Fruit fly (Drosophila melanogaster): ENCODE measurements around the gene CG17764.

CG17764 gene

DNA sequence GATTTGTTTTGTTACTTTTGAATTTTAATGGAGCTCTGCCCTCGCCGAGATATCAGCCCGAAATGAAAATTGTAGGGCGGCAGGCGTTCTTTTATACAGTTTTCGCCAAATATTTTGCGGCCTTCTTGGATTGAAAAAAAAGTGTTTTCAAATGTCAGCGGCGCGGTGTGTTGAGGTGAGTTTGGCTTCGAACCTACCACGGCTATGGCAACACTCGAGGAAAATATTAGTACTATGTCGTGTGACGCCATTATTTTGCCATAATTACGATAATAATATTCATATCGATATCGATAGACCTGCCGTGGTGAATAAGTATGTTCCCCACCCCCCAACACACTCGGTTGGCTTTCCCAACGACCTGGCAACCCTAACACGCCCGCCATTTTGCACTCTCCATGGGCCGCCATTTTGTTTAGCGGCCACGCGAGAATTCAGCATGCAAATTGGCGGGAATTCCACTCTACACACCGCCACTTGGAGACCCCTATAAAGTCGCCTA lies 4.7 kb upstream of the CG17764 start, which contains the start of the genes TrxT and dhd (continued):
- TF ChIP-seq Met (GFP tag; optimal IDR thresholded peaks at IDR 0.05), result no peak
- TF ChIP-seq CG6792 (GFP tag; optimal IDR thresholded peaks at IDR 0.05), result peak; percentile 10
- TF ChIP-seq CG6276 (GFP tag; optimal IDR thresholded peaks at IDR 0.05), result no peak
- TF ChIP-seq topi (GFP tag; optimal IDR thresholded peaks at IDR 0.05), result no peak
- no peak for TF ChIP-seq CG16779 (tag; optimal IDR thresholded peaks at IDR 0.05)
- peak in 1 of 2 experiments; percentile 29 for TF ChIP-seq salr (GFP tag; optimal IDR thresholded peaks at IDR 0.05)
- peak; percentile 95 for TF ChIP-seq CG3032 (tag; optimal IDR thresholded peaks at IDR 0.05)
- no peak for TF ChIP-seq Hr4 (GFP tag; optimal IDR thresholded peaks at IDR 0.05)
- no peak for TF ChIP-seq net (GFP tag; optimal IDR thresholded peaks at IDR 0.05)
- TF ChIP-seq CG8632 (GFP tag; optimal IDR thresholded peaks at IDR 0.05), result no peak
- TF ChIP-seq lz (GFP tag; optimal IDR thresholded peaks at IDR 0.05), result no peak
- no peak for TF ChIP-seq dac (GFP tag; optimal IDR thresholded peaks at IDR 0.05)
- TF ChIP-seq OdsH (GFP tag; optimal IDR thresholded peaks at IDR 0.05), result no peak
- no peak for TF ChIP-seq achi (GFP tag; optimal IDR thresholded peaks at IDR 0.05)
- no peak for TF ChIP-seq spab (GFP tag; optimal IDR thresholded peaks at IDR 0.05)
- TF ChIP-seq CG6163 (GFP tag; IDR thresholded peaks at IDR 0.05), result peak; percentile 67
- no peak for TF ChIP-seq Eip93F (GFP tag; optimal IDR thresholded peaks at IDR 0.05)
- no peak for TF ChIP-seq CG9139 (GFP tag; optimal IDR thresholded peaks at IDR 0.05)
- TF ChIP-seq Sox102F (GFP tag; optimal IDR thresholded peaks at IDR 0.05), result no peak
- no peak for TF ChIP-seq CG7368 (GFP tag; optimal IDR thresholded peaks at IDR 0.05)
- no peak for TF ChIP-seq CG8319 (GFP tag; optimal IDR thresholded peaks at IDR 0.05)
- peak; percentile 21 for TF ChIP-seq Ets96B (tag; optimal IDR thresholded peaks at IDR 0.05)
- peak; percentile 22; the same call in 1 of the 2 replicates for TF ChIP-seq CG11294 (GFP tag; IDR thresholded peaks at IDR 0.05)
- TF ChIP-seq dsx (GFP tag; optimal IDR thresholded peaks at IDR 0.05; ENCODE audit: poor library complexity, severe bottlenecking), result no peak
- no peak for TF ChIP-seq CG10631 (GFP tag; optimal IDR thresholded peaks at IDR 0.05)
- TF ChIP-seq fkh (GFP tag; optimal IDR thresholded peaks at IDR 0.05), result no peak
- TF ChIP-seq Ets21C (GFP tag; optimal IDR thresholded peaks at IDR 0.05), result no peak

dm6 chrX:5308963-5309362 lies 1.7 kb upstream of the CG17764 start, which contains the start of the genes Cdk7 and snf:
Cdk7 (minus strand) TSS chrX:5308983.
snf (plus strand) TSS chrX:5309242.
- TF ChIP-seq CG3919 (GFP tag; optimal IDR thresholded peaks at IDR 0.05), result peak; percentile 25
- TF ChIP-seq CG32006 (GFP tag; optimal IDR thresholded peaks at IDR 0.05), result no peak
- TF ChIP-seq CG31627 (GFP tag; optimal IDR thresholded peaks at IDR 0.05), result peak; percentile 44
- no peak for TF ChIP-seq Sox102F (GFP tag; optimal IDR thresholded peaks at IDR 0.05)
- no peak for TF ChIP-seq CG3032 (tag; optimal IDR thresholded peaks at IDR 0.05)
- peak; percentile 42 for TF ChIP-seq lz (GFP tag; optimal IDR thresholded peaks at IDR 0.05)
- peak; percentile 16 for TF ChIP-seq acj6 (GFP tag; optimal IDR thresholded peaks at IDR 0.05)
- TF ChIP-seq CG6792 (GFP tag; optimal IDR thresholded peaks at IDR 0.05), result peak; percentile 0
- TF ChIP-seq CG9139 (GFP tag; optimal IDR thresholded peaks at IDR 0.05), result no peak
- no peak for TF ChIP-seq Ets96B (tag; optimal IDR thresholded peaks at IDR 0.05)
- peak; percentile 13 for TF ChIP-seq achi (GFP tag; optimal IDR thresholded peaks at IDR 0.05)
- peak; percentile 20 for TF ChIP-seq Eip78C (GFP tag)
- no peak for TF ChIP-seq salr (GFP tag; optimal IDR thresholded peaks at IDR 0.05)
- TF ChIP-seq dac (GFP tag; optimal IDR thresholded peaks at IDR 0.05), result no peak
- peak; percentile 42 for TF ChIP-seq esn (GFP tag; optimal IDR thresholded peaks at IDR 0.05)
- TF ChIP-seq cyc (GFP tag; optimal IDR thresholded peaks at IDR 0.05), result peak; percentile 27
- TF ChIP-seq pdm3 (GFP tag; optimal IDR thresholded peaks at IDR 0.05), result no peak
- TF ChIP-seq net (GFP tag; optimal IDR thresholded peaks at IDR 0.05), result no peak
- no peak for TF ChIP-seq topi (GFP tag; optimal IDR thresholded peaks at IDR 0.05)
- no peak for TF ChIP-seq Smox (GFP tag; optimal IDR thresholded peaks at IDR 0.05)
- no peak for TF ChIP-seq Hr38 (GFP tag; optimal IDR thresholded peaks at IDR 0.05)
- peak; percentile 27 for TF ChIP-seq CG10631 (GFP tag; optimal IDR thresholded peaks at IDR 0.05)
- TF ChIP-seq Met (GFP tag; optimal IDR thresholded peaks at IDR 0.05), result no peak
- no peak for TF ChIP-seq CG10669 (GFP tag; optimal IDR thresholded peaks at IDR 0.05)

- TF ChIP-seq Ets21C (GFP tag; optimal IDR thresholded peaks at IDR 0.05), result no peak
- no peak for TF ChIP-seq dsx (GFP tag; optimal IDR thresholded peaks at IDR 0.05; ENCODE audit: poor library complexity, severe bottlenecking)
- no peak for TF ChIP-seq CG9139 (GFP tag; optimal IDR thresholded peaks at IDR 0.05)
- TF ChIP-seq CG15336 (GFP tag; IDR thresholded peaks at IDR 0.05), result no peak
- no peak for TF ChIP-seq OdsH (GFP tag; optimal IDR thresholded peaks at IDR 0.05)
- no peak for TF ChIP-seq esn (GFP tag; optimal IDR thresholded peaks at IDR 0.05)
- TF ChIP-seq acj6 (GFP tag; optimal IDR thresholded peaks at IDR 0.05), result no peak
- TF ChIP-seq Smox (GFP tag; optimal IDR thresholded peaks at IDR 0.05), result no peak
- no peak for TF ChIP-seq CG6808 (GFP tag; optimal IDR thresholded peaks at IDR 0.05)
- no peak for TF ChIP-seq CG6163 (GFP tag; IDR thresholded peaks at IDR 0.05)
- TF ChIP-seq Sox14 (GFP tag; optimal IDR thresholded peaks at IDR 0.05), result no peak
- TF ChIP-seq CG4318 (GFP tag; optimal IDR thresholded peaks at IDR 0.05), result no peak
- TF ChIP-seq Hr4 (GFP tag; optimal IDR thresholded peaks at IDR 0.05), result no peak
- no peak for TF ChIP-seq cyc (GFP tag; optimal IDR thresholded peaks at IDR 0.05)
- no peak for TF ChIP-seq Gug (GFP tag; IDR thresholded peaks at IDR 0.05)
- TF ChIP-seq CG7368 (GFP tag; optimal IDR thresholded peaks at IDR 0.05), result no peak
- TF ChIP-seq CG11294 (GFP tag; IDR thresholded peaks at IDR 0.05), result no peak
- no peak for TF ChIP-seq CG8632 (GFP tag; optimal IDR thresholded peaks at IDR 0.05)
- TF ChIP-seq eg (GFP tag; IDR thresholded peaks at IDR 0.05), result no peak
Observed at dm6 chrX:5305591-5305990, 1.6 kb downstream of the CG17764 start, which contains the start of gene CG3323. CG3323 (minus strand) TSS chrX:5305691.

Data from whole organism, prepupa.